Worm (Caenorhabditis elegans) whole organism, young adult: ENCODE measurements around the gene F46E10.2.
A peak's percentile ranks its signal among the peaks of the same experiment; 100 is the strongest.

Source experiments
- B0261.1 ChIP-seq: sonication (generic microtip); optimal IDR thresholded peaks from 2 replicates; lab custom pipeline; 2016; ENCODE audit warnings: mild to moderate bottlenecking, missing genetic modification characterization, moderate library complexity, missing compliant biosample characterization
- B0336.3 ChIP-seq: fragments of 200-800 bp; sonication (Bioruptor generic); IDR thresholded peaks from 2 replicates; pipeline ENCODE4 v1.3.6; 2022; ENCODE audit warnings: missing genetic modification characterization, missing compliant biosample characterization
- F10E7.11 ChIP-seq: sonication (generic microtip); optimal IDR thresholded peaks from 2 replicates; lab custom pipeline; 2017; ENCODE audit warnings: mild to moderate bottlenecking, missing genetic modification characterization, moderate library complexity, missing compliant biosample characterization
- F33H1.4 ChIP-seq: fragments of 200-800 bp; sonication (Bioruptor generic); IDR thresholded peaks from 2 replicates; pipeline ENCODE4 v1.3.6; 2022; ENCODE audit warnings: missing genetic modification reagents, missing genetic modification characterization, missing compliant biosample characterization
- F55B11.4 ChIP-seq: sonication (generic microtip); optimal IDR thresholded peaks from 2 replicates; lab custom pipeline; 2016; ENCODE audit warnings: missing compliant biosample characterization, missing genetic modification characterization, borderline replicate concordance; ENCODE audit not compliant: insufficient read depth
- F57C9.4 ChIP-seq: sonication (generic microtip); optimal IDR thresholded peaks from 2 replicates; lab custom pipeline; 2017; ENCODE audit warnings: mild to moderate bottlenecking, missing genetic modification characterization, missing compliant biosample characterization
- K11D2.4 ChIP-seq: fragments of 200-800 bp; sonication (Bioruptor generic); IDR thresholded peaks from 2 replicates; pipeline ENCODE4 v1.3.6; 2022; ENCODE audit warnings: missing genetic modification reagents, missing genetic modification characterization, missing compliant biosample characterization
- K12H6.12 ChIP-seq: fragments of 200-800 bp; sonication (Bioruptor generic); optimal IDR thresholded peaks from 2 replicates; lab custom pipeline; 2018; ENCODE audit warnings: mild to moderate bottlenecking, missing genetic modification characterization, missing compliant biosample characterization
- Y95B8A.8 ChIP-seq: fragments of 200-800 bp; sonication (Bioruptor generic); IDR thresholded peaks from 2 replicates; pipeline ENCODE4 v1.3.6; 2022; ENCODE audit warnings: missing genetic modification reagents, missing genetic modification characterization, missing compliant biosample characterization
- ZK185.1 ChIP-seq: sonication (generic microtip); optimal IDR thresholded peaks from 2 replicates; lab custom pipeline; 2016; ENCODE audit warnings: mild to moderate bottlenecking, missing genetic modification characterization, missing compliant biosample characterization; ENCODE audit not compliant: poor library complexity, severe bottlenecking
- ama-1 ChIP-seq, 3 experiments: fragments of 150-350 bp in 1 of 3; sonication (generic microtip) in 2 of 3; optimal IDR thresholded peaks; 2 replicates each; lab custom pipeline; 2014 to 2018; ENCODE audit warnings: missing biosample characterization in 2 of 3, missing genetic modification characterization in 2 of 3, missing genetic modification reagents in 2 of 3
- aptf-3 ChIP-seq: fragments of 200-800 bp; sonication (Bioruptor generic); IDR thresholded peaks from 2 replicates; pipeline ENCODE4 v1.3.6; 2022; ENCODE audit warnings: missing genetic modification characterization, missing compliant biosample characterization
- atf-7 ChIP-seq: sonication (generic microtip); optimal IDR thresholded peaks from 2 replicates; lab custom pipeline; 2017; ENCODE audit warnings: mild to moderate bottlenecking, missing genetic modification characterization, missing compliant biosample characterization
- cebp-1 ChIP-seq, 2 experiments: fragments of 200-800 bp in 1 of 2; sonication (Bioruptor generic) in 1 of 2; sonication (generic microtip) in 1 of 2; IDR thresholded peaks in 1 of 2; optimal IDR thresholded peaks in 1 of 2; 2 replicates each; pipeline versions ENCODE4 v1.3.6 to Lab custom; 2017 to 2022; ENCODE audit warnings: missing compliant biosample characterization in 2 of 2, missing genetic modification characterization in 2 of 2, mild to moderate bottlenecking in 1 of 2, missing genetic modification reagents in 1 of 2, moderate library complexity in 1 of 2
- ceh-100 ChIP-seq: fragments of 200-800 bp; sonication (Bioruptor generic); IDR thresholded peaks from 2 replicates; pipeline ENCODE4 v1.3.6; 2022; ENCODE audit warnings: missing genetic modification reagents, missing genetic modification characterization, missing compliant biosample characterization
- ceh-40 ChIP-seq: fragments of 200-800 bp; sonication (Bioruptor generic); IDR thresholded peaks from 2 replicates; pipeline ENCODE4 v1.3.6; 2022; ENCODE audit warnings: missing genetic modification characterization, missing compliant biosample characterization
- chd-7 ChIP-seq: sonication (generic microtip); optimal IDR thresholded peaks from 2 replicates; lab custom pipeline; 2016; ENCODE audit warnings: mild to moderate bottlenecking, missing genetic modification characterization, moderate library complexity, missing compliant biosample characterization
- dox-1 ChIP-seq: fragments of 200-800 bp; sonication (Bioruptor generic); IDR thresholded peaks from 2 replicates; pipeline ENCODE4 v1.3.6; 2022; ENCODE audit warnings: missing genetic modification reagents, missing genetic modification characterization, missing compliant biosample characterization
- egl-44 ChIP-seq: fragments of 200-800 bp; sonication (Bioruptor generic); IDR thresholded peaks from 2 replicates; pipeline ENCODE4 v1.3.6; 2022; ENCODE audit warnings: missing genetic modification reagents, missing genetic modification characterization, missing compliant biosample characterization
- ekl-4 ChIP-seq: fragments of 200-800 bp; sonication (Bioruptor generic); IDR thresholded peaks from 2 replicates; pipeline ENCODE4 v1.3.6; 2022; ENCODE audit warnings: missing genetic modification reagents, missing genetic modification characterization, missing compliant biosample characterization
- ets-4 ChIP-seq: fragments of 200-800 bp; sonication (Bioruptor generic); optimal IDR thresholded peaks from 2 replicates; lab custom pipeline; 2018; ENCODE audit warnings: mild to moderate bottlenecking, missing genetic modification characterization, missing compliant biosample characterization
- hsf-1 ChIP-seq: fragments of 200-800 bp; sonication (Bioruptor generic); IDR thresholded peaks from 2 replicates; pipeline ENCODE4 v1.3.6; 2022; ENCODE audit warnings: missing genetic modification reagents, missing genetic modification characterization, missing compliant biosample characterization
- let-607 ChIP-seq, 2 experiments: fragments of 200-800 bp in 1 of 2; sonication (Bioruptor generic) in 1 of 2; sonication (generic microtip) in 1 of 2; optimal IDR thresholded peaks; 2 replicates each; lab custom pipeline; 2016 to 2018; ENCODE audit warnings: mild to moderate bottlenecking in 2 of 2, missing compliant biosample characterization in 2 of 2, missing genetic modification characterization in 2 of 2, moderate library complexity in 2 of 2, missing genotype in 1 of 2
- lir-1 ChIP-seq: fragments of 200-800 bp; sonication (Bioruptor generic); conservative IDR thresholded peaks from 2 replicates; pipeline ENCODE4 v1.3.6; 2022; ENCODE audit warnings: missing genetic modification reagents, missing genetic modification characterization, missing compliant biosample characterization
- madf-3 ChIP-seq: fragments of 200-800 bp; sonication (Bioruptor generic); IDR thresholded peaks from 2 replicates; pipeline ENCODE4 v1.3.6; 2022; ENCODE audit warnings: missing genetic modification reagents, missing genetic modification characterization, missing compliant biosample characterization
- madf-6 ChIP-seq: fragments of 200-800 bp; sonication (Bioruptor generic); IDR thresholded peaks from 2 replicates; pipeline ENCODE4 v1.3.6; 2022; ENCODE audit warnings: missing genetic modification reagents, missing genetic modification characterization, missing compliant biosample characterization
- madf-8 ChIP-seq: fragments of 200-800 bp; sonication (Bioruptor generic); conservative IDR thresholded peaks from 2 replicates; pipeline ENCODE4 v1.3.6; 2022; ENCODE audit warnings: missing genetic modification reagents, missing genetic modification characterization, missing compliant biosample characterization
- nhr-27 ChIP-seq: fragments of 200-800 bp; sonication (Bioruptor generic); optimal IDR thresholded peaks from 2 replicates; lab custom pipeline; 2018; ENCODE audit warnings: mild to moderate bottlenecking, missing genetic modification characterization, moderate library complexity, missing compliant biosample characterization
- nhr-80 ChIP-seq: sonication (generic microtip); optimal IDR thresholded peaks from 2 replicates; lab custom pipeline; 2016; ENCODE audit warnings: missing genetic modification characterization, missing compliant biosample characterization
- nhr-90 ChIP-seq: sonication (generic microtip); optimal IDR thresholded peaks from 2 replicates; lab custom pipeline; 2016; ENCODE audit warnings: missing genotype, mild to moderate bottlenecking, missing genetic modification characterization, missing compliant biosample characterization
- pbrm-1 ChIP-seq: fragments of 200-800 bp; sonication (Bioruptor generic); IDR thresholded peaks from 2 replicates; pipeline ENCODE4 v1.3.6; 2022; ENCODE audit warnings: missing genetic modification reagents, missing genetic modification characterization, missing compliant biosample characterization
- sea-2 ChIP-seq: fragments of 200-800 bp; sonication (Bioruptor generic); IDR thresholded peaks from 2 replicates; pipeline ENCODE4 v1.3.6; 2022; ENCODE audit warnings: missing genetic modification characterization, missing compliant biosample characterization
- somi-1 ChIP-seq: fragments of 200-800 bp; sonication (Bioruptor generic); optimal IDR thresholded peaks from 2 replicates; lab custom pipeline; 2018; ENCODE audit warnings: mild to moderate bottlenecking, missing genetic modification characterization, missing compliant biosample characterization
- sptf-2 ChIP-seq: fragments of 200-800 bp; sonication (Bioruptor generic); optimal IDR thresholded peaks from 2 replicates; lab custom pipeline; 2018; ENCODE audit warnings: mild to moderate bottlenecking, missing genetic modification characterization, missing compliant biosample characterization
- tbp1 ChIP-seq: fragments of 200-800 bp; sonication (Bioruptor generic); optimal IDR thresholded peaks from 2 replicates; lab custom pipeline; 2018; ENCODE audit warnings: mild to moderate bottlenecking, missing genetic modification characterization, missing compliant biosample characterization
- tbx-9 ChIP-seq: sonication (generic microtip); optimal IDR thresholded peaks from 2 replicates; lab custom pipeline; 2016; ENCODE audit warnings: borderline replicate concordance, missing genetic modification characterization, inconsistent platforms, missing compliant biosample characterization
- unc-62 ChIP-seq: fragments of 150-350 bp; optimal IDR thresholded peaks from 2 replicates; lab custom pipeline; 2014; ENCODE audit warnings: missing biosample characterization, missing genetic modification reagents, missing genetic modification characterization
- xnd-1 ChIP-seq: sonication (generic microtip); optimal IDR thresholded peaks from 2 replicates; lab custom pipeline; 2016; ENCODE audit warnings: missing genotype, missing genetic modification reagents, missing genetic modification characterization, missing compliant biosample characterization
- ztf-22 ChIP-seq: fragments of 200-800 bp; sonication (Bioruptor generic); optimal IDR thresholded peaks from 2 replicates; lab custom pipeline; 2018; ENCODE audit warnings: mild to moderate bottlenecking, missing genetic modification characterization, moderate library complexity, missing compliant biosample characterization
- ztf-26 ChIP-seq: sonication (generic microtip); optimal IDR thresholded peaks from 2 replicates; lab custom pipeline; 2017; ENCODE audit warnings: missing genetic modification characterization, missing compliant biosample characterization

F46E10.2 gene

ce11 chrV:6517305-6518224 is 2.7 kb upstream of the F46E10.2 start (continued):
- peak; percentile 3 for TF ChIP-seq somi-1 (GFP tag; lab: Kevin White, UChicago)
- TF ChIP-seq aptf-3 (GFP tag; lab: Robert Waterston, UW), result no peak
- TF ChIP-seq K11D2.4 (GFP tag; lab: Robert Waterston, UW), result peak; percentile 35; the same call in 1 of the 2 replicates
- no peak for TF ChIP-seq nhr-27
- no peak for TF ChIP-seq F55B11.4 (tag; lab: Kevin White, UChicago)
- no peak for TF ChIP-seq B0336.3 (GFP tag; lab: Robert Waterston, UW)
- TF ChIP-seq ceh-40 (GFP tag; lab: Robert Waterston, UW), result no peak
- no peak for TF ChIP-seq F57C9.4 (tag; lab: Kevin White, UChicago)
- TF ChIP-seq B0261.1 (tag; lab: Kevin White, UChicago), result no peak
- TF ChIP-seq F33H1.4, result peak; percentile 75
- no peak for TF ChIP-seq K12H6.12 (tag; lab: Kevin White, UChicago)
- TF ChIP-seq sea-2 (GFP tag; lab: Robert Waterston, UW), result no peak
- no peak for TF ChIP-seq hsf-1 (GFP tag; lab: Robert Waterston, UW)
- no peak for TF ChIP-seq F10E7.11 (tag; lab: Kevin White, UChicago)
- TF ChIP-seq ama-1 (optimal IDR thresholded peaks at IDR 0.05; lab: Kevin White, UChicago), result no peak
- no peak for TF ChIP-seq ama-1 (GFP tag; optimal IDR thresholded peaks at IDR 0.05; lab: Kevin White, UChicago)
- TF ChIP-seq ztf-26 (tag; lab: Kevin White, UChicago), result peak; percentile 1
- TF ChIP-seq sptf-2 (GFP tag; lab: Kevin White, UChicago), result no peak
- peak; percentile 54 for TF ChIP-seq xnd-1 (tag; lab: Kevin White, UChicago)
- TF ChIP-seq madf-8 (GFP tag; lab: Robert Waterston, UW), result peak; percentile 46
- TF ChIP-seq ZK185.1 (tag; lab: Kevin White, UChicago), result no peak
- TF ChIP-seq ekl-4 (GFP tag; lab: Robert Waterston, UW), result no peak
- peak; percentile 67; the same call in 1 of the 2 replicates for TF ChIP-seq madf-6 (GFP tag; lab: Robert Waterston, UW)
- TF ChIP-seq lir-1 (GFP tag; lab: Robert Waterston, UW), result no peak
- no peak for TF ChIP-seq madf-3 (GFP tag; lab: Robert Waterston, UW)
- TF ChIP-seq pbrm-1, result no peak
- TF ChIP-seq, all 124 proteins: peak for 15

ce11 chrV:6518225-6518396 is 2.1 kb upstream of the F46E10.2 start, which contains the start of gene F46E10.3:
F46E10.3 (plus strand) TSS chrV:6518297.
- TF ChIP-seq nhr-27 (no peak), ceh-100 (GFP tag; lab: Robert Waterston, UW) (no peak)

- no peak for TF ChIP-seq chd-7
- TF ChIP-seq ets-4 (GFP tag; lab: Kevin White, UChicago), result peak; percentile 94
- peak; percentile 49; the same call in 1 of the 2 replicates for TF ChIP-seq egl-44 (GFP tag; lab: Robert Waterston, UW)
- TF ChIP-seq nhr-90 (tag; lab: Kevin White, UChicago), result peak; percentile 4
- TF ChIP-seq nhr-80, result peak; percentile 99
- peak; percentile 72 for TF ChIP-seq dox-1 (GFP tag; lab: Robert Waterston, UW)
- TF ChIP-seq ztf-22 (GFP tag; lab: Kevin White, UChicago), result peak; percentile 83
- no peak for TF ChIP-seq tbx-9
- TF ChIP-seq atf-7 (tag; lab: Kevin White, UChicago), result peak; percentile 68
- TF ChIP-seq B0336.3 (GFP tag; lab: Robert Waterston, UW), result 0 out of 2 replicates have a peak, but pooled peaks have one; percentile 16
- no peak for TF ChIP-seq let-607 (tag; optimal IDR thresholded peaks at IDR 0.05; lab: Kevin White, UChicago)
- TF ChIP-seq cebp-1 (GFP tag; IDR thresholded peaks at IDR 0.05; lab: Robert Waterston, UW), result no peak
- peak; percentile 23 for TF ChIP-seq cebp-1 (tag; optimal IDR thresholded peaks at IDR 0.05; lab: Kevin White, UChicago)
- peak; percentile 0 for TF ChIP-seq tbp1 (GFP tag; lab: Kevin White, UChicago)
- TF ChIP-seq Y95B8A.8 (GFP tag; lab: Robert Waterston, UW), result no peak
- peak; percentile 41 for TF ChIP-seq unc-62
These were observed 2.8 kb downstream of the F46E10.2 start for ce11 chrV:6522879-6523497.
